Worm (Caenorhabditis elegans) whole organism, L1 larva: Measurements from ENCODE around the gene pcp-2.

Experiments
- C34B4.2 ChIP-seq: sonication (generic microtip); optimal IDR thresholded peaks from 2 replicates; lab custom pipeline; 2017; ENCODE audit warnings: mild to moderate bottlenecking, missing genetic modification characterization, missing compliant biosample characterization
- aly-2 ChIP-seq: fragments of 150-350 bp; optimal IDR thresholded peaks from 2 replicates; lab custom pipeline; 2014; ENCODE audit warnings: missing biosample characterization, missing genetic modification characterization
- ceh-63 ChIP-seq: fragments of 200-800 bp; sonication (Bioruptor generic); optimal IDR thresholded peaks from 2 replicates; lab custom pipeline; 2018; ENCODE audit warnings: mild to moderate bottlenecking, missing genetic modification characterization, missing compliant biosample characterization
- ceh-88 ChIP-seq: fragments of 200-800 bp; sonication (Bioruptor generic); IDR thresholded peaks from 2 replicates; pipeline ENCODE4 v1.3.6; 2022; ENCODE audit warnings: missing genetic modification characterization, missing compliant biosample characterization
- efl-1 ChIP-seq, 4 experiments: fragments of 150-350 bp; optimal IDR thresholded peaks in 3 of 4; peaks in 1 of 4; 1 replicate in 1 of 4; 2 replicates in 3 of 4; lab custom pipeline; 2014; ENCODE audit warnings: missing biosample characterization in 2 of 4, missing genetic modification characterization in 2 of 4, missing genetic modification reagents in 2 of 4
- egl-13 ChIP-seq: sonication (generic microtip); optimal IDR thresholded peaks from 2 replicates; lab custom pipeline; 2016; ENCODE audit warnings: missing genotype, missing genetic modification reagents, missing genetic modification characterization, missing compliant biosample characterization
- elt-2 ChIP-seq: sonication (generic microtip); optimal IDR thresholded peaks from 2 replicates; lab custom pipeline; 2016; ENCODE audit warnings: missing genetic modification characterization, mild to moderate bottlenecking, inconsistent platforms, missing compliant biosample characterization, missing genetic modification reagents
- elt-3 ChIP-seq, 6 experiments: fragments of 150-350 bp in 1 of 6; sonication (generic microtip); optimal IDR thresholded peaks; 2 replicates each; lab custom pipeline; 2017 to 2018; ENCODE audit warnings: missing biosample characterization in 6 of 6, missing genetic modification characterization in 6 of 6, inconsistent platforms in 1 of 6
- ets-5 ChIP-seq: fragments of 200-800 bp; sonication (Bioruptor generic); IDR thresholded peaks from 2 replicates; pipeline ENCODE4 v1.3.6; 2022; ENCODE audit warnings: missing genetic modification characterization, missing compliant biosample characterization
- fos-1 ChIP-seq: fragments of 150-350 bp; optimal IDR thresholded peaks from 2 replicates; lab custom pipeline; 2014; ENCODE audit warnings: missing biosample characterization, missing genetic modification characterization
- hlh-4 ChIP-seq: sonication (generic microtip); optimal IDR thresholded peaks from 2 replicates; lab custom pipeline; 2016; ENCODE audit warnings: mild to moderate bottlenecking, missing genetic modification characterization, missing compliant biosample characterization
- hpl-2 ChIP-seq: fragments of 150-350 bp; optimal IDR thresholded peaks from 2 replicates; lab custom pipeline; 2014; ENCODE audit warnings: missing biosample characterization, missing genetic modification reagents, missing genetic modification characterization
- isw-1 ChIP-seq: fragments of 200-800 bp; sonication (Bioruptor generic); IDR thresholded peaks from 2 replicates; pipeline ENCODE4 v1.3.6; 2022; ENCODE audit warnings: missing genetic modification characterization, missing compliant biosample characterization
- lin-35 ChIP-seq, 2 experiments: fragments of 150-350 bp; optimal IDR thresholded peaks; 2 replicates each; lab custom pipeline; 2014; ENCODE audit warnings: missing biosample characterization in 2 of 2, missing genetic modification characterization in 2 of 2, missing genetic modification reagents in 2 of 2
- lsy-2 ChIP-seq, 2 experiments: fragments of 150-350 bp; optimal IDR thresholded peaks; 2 replicates each; lab custom pipeline; 2014; ENCODE audit warnings: missing biosample characterization in 2 of 2, missing genetic modification characterization in 2 of 2
- mdl-1 ChIP-seq, 2 experiments: fragments of 150-350 bp; optimal IDR thresholded peaks; 2 replicates each; lab custom pipeline; 2014 to 2017; ENCODE audit warnings: missing biosample characterization in 2 of 2, missing genetic modification characterization in 2 of 2, inconsistent platforms in 1 of 2
- mef-2 ChIP-seq: fragments of 150-350 bp; optimal IDR thresholded peaks from 2 replicates; lab custom pipeline; 2014; ENCODE audit warnings: missing biosample characterization, missing genetic modification characterization
- mep-1 ChIP-seq: fragments of 150-350 bp; optimal IDR thresholded peaks from 2 replicates; lab custom pipeline; 2014; ENCODE audit warnings: missing biosample characterization, missing genetic modification characterization
- nhr-12 ChIP-seq: sonication (generic microtip); optimal IDR thresholded peaks from 2 replicates; lab custom pipeline; 2017; ENCODE audit warnings: missing biosample characterization, missing genetic modification characterization
- nhr-237 ChIP-seq: fragments of 150-350 bp; optimal IDR thresholded peaks from 2 replicates; lab custom pipeline; 2014; ENCODE audit warnings: missing biosample characterization, missing genetic modification characterization
- nhr-28 ChIP-seq: fragments of 150-350 bp; optimal IDR thresholded peaks from 2 replicates; lab custom pipeline; 2014; ENCODE audit warnings: missing biosample characterization, missing genetic modification characterization
- nhr-47 ChIP-seq: sonication (generic microtip); optimal IDR thresholded peaks from 2 replicates; lab custom pipeline; 2016; ENCODE audit warnings: mild to moderate bottlenecking, missing genetic modification characterization, moderate library complexity, missing compliant biosample characterization
- nhr-71 ChIP-seq: sonication (generic microtip); optimal IDR thresholded peaks from 2 replicates; lab custom pipeline; 2016; ENCODE audit warnings: mild to moderate bottlenecking, missing genetic modification characterization, moderate library complexity, missing compliant biosample characterization
- nhr-77 ChIP-seq: fragments of 150-350 bp; optimal IDR thresholded peaks from 2 replicates; lab custom pipeline; 2014; ENCODE audit warnings: missing biosample characterization, missing genetic modification characterization
- nhr-84 ChIP-seq: sonication (generic microtip); optimal IDR thresholded peaks from 2 replicates; lab custom pipeline; 2017; ENCODE audit warnings: missing biosample characterization, missing genetic modification characterization
- pag-3 ChIP-seq: sonication (generic microtip); optimal IDR thresholded peaks from 2 replicates; lab custom pipeline; 2017; ENCODE audit warnings: missing genetic modification characterization, mild to moderate bottlenecking, missing compliant biosample characterization, antibody characterized with exemption, borderline replicate concordance; ENCODE audit not compliant: insufficient read depth
- pqm-1 ChIP-seq: sonication (generic microtip); optimal IDR thresholded peaks from 3 replicates; lab custom pipeline; 2017; ENCODE audit warnings: missing biosample characterization, missing genetic modification characterization
- snpc-4 ChIP-seq: fragments of 150-350 bp; optimal IDR thresholded peaks from 2 replicates; lab custom pipeline; 2014; ENCODE audit warnings: missing biosample characterization, missing genetic modification characterization
- snu-23 ChIP-seq: sonication (generic microtip); optimal IDR thresholded peaks from 2 replicates; lab custom pipeline; 2016; ENCODE audit warnings: missing genetic modification characterization, missing compliant biosample characterization
- sox-4 ChIP-seq: sonication (generic microtip); optimal IDR thresholded peaks from 2 replicates; lab custom pipeline; 2016; ENCODE audit warnings: missing genetic modification characterization, missing compliant biosample characterization
- sptf-1 ChIP-seq: fragments of 150-350 bp; optimal IDR thresholded peaks from 2 replicates; lab custom pipeline; 2014; ENCODE audit warnings: missing biosample characterization, missing genetic modification characterization
- tbx-2 ChIP-seq: sonication (generic microtip); optimal IDR thresholded peaks from 2 replicates; lab custom pipeline; 2016; ENCODE audit warnings: missing genetic modification characterization, missing compliant biosample characterization
- xbp-1 ChIP-seq: sonication (generic microtip); optimal IDR thresholded peaks from 2 replicates; lab custom pipeline; 2016; ENCODE audit warnings: missing genetic modification characterization, missing compliant biosample characterization
- ztf-11 ChIP-seq, 2 experiments: sonication (generic microtip); optimal IDR thresholded peaks; 2 replicates each; lab custom pipeline; 2016 to 2017; ENCODE audit warnings: missing genetic modification characterization in 2 of 2, missing biosample characterization in 1 of 2, missing compliant biosample characterization in 1 of 2
- ztf-4 ChIP-seq: fragments of 150-350 bp; optimal IDR thresholded peaks from 2 replicates; lab custom pipeline; 2014; ENCODE audit warnings: missing biosample characterization, missing genetic modification characterization

pcp-2 gene

DNA sequence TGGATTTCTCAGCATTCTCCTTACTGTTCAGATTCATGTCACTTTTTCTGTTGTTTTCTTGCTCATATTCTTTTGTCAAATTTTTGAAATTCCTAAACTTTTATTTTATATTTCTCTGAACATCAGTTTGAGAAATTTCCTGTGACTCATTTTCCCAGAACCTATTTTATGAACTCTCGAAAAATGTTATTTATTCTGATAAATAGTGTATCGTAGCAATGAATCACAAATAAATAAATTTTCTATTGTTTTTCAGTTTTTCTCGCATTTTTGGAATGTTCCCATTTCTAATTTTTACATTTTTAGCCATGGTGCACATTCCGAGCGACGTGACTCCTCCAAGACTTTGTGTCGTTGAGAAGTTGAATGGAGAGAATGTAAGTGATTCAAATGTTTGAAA is 46.1 kb downstream of the pcp-2 start, which contains the start of gene nrfl-1:
Gene nrfl-1 (plus strand): TSS at position 301 of the 400 bp plus-strand sequence.
- no peak for TF ChIP-seq ztf-4 (tag; lab: Kevin White, UChicago)
- no peak for TF ChIP-seq snpc-4 (tag; lab: Kevin White, UChicago)
- TF ChIP-seq egl-13 (tag; lab: Kevin White, UChicago) = no peak
- TF ChIP-seq pqm-1 (tag; lab: Kevin White, UChicago) = no peak
- TF ChIP-seq nhr-77 (tag; lab: Kevin White, UChicago) = no peak
- TF ChIP-seq ztf-11 (tag; optimal IDR thresholded peaks at IDR 0.05; lab: Kevin White, UChicago) = no peak
- TF ChIP-seq nhr-237 = no peak
- TF ChIP-seq mdl-1 (tag; optimal IDR thresholded peaks at IDR 0.05; lab: Kevin White, UChicago) = no peak
- TF ChIP-seq sptf-1 (tag; lab: Kevin White, UChicago) = no peak
- TF ChIP-seq nhr-47 (tag; lab: Kevin White, UChicago) = no peak
- TF ChIP-seq hpl-2 = no peak
- no peak for TF ChIP-seq elt-3 (tag; optimal IDR thresholded peaks at IDR 0.05; lab: Kevin White, UChicago)

DNA sequence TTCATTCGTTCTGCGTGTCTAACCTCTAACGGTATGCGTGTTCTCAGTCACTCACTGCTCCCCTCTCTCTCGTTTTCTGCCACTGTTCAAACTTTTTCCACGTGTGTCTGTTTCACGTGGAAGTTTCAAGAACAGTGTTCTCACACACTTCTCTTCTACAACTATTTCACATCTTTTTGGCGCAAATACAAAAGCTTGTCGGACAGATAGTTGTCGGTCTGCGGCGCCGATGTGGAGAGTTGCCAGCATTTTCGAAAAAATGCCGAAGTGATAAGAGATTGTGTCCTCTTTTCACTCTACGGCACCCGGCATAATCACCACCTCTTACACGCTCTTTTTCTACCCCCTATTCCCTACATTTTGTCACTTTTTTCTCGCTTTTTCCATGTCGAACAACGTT is 46.6 kb downstream of the pcp-2 start:
- TF ChIP-seq elt-2 (tag; lab: Kevin White, UChicago) (peak; percentile 41), nhr-12 (no peak), efl-1 (optimal IDR thresholded peaks at IDR 0.05; lab: Kevin White, UChicago) (no peak), efl-1 (GFP tag; optimal IDR thresholded peaks at IDR 0.05 in 1 of 2; lab: Kevin White, UChicago) (peak in 1 of 2 experiments; percentile 42)

DNA sequence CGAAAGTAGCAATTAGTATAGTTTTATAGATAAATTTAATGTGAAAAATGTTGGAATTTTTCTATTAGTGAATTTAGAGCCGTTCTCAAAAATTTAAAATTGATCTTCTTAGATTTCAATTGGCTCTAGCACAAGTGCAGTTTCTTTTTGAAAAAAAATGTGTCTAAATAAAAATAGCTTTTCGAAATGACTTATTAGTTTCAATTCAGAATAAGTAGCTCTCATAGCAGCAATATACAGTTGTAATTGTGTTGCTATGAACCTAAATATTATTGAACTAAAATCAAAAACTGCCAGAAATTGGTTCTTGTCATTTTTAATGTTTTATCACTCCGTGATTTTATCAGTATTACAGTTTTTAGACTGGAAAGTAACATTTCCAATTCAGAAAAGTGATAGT is 47.2 kb downstream of the pcp-2 start:
- TF ChIP-seq lsy-2 (tag; optimal IDR thresholded peaks at IDR 0.05; lab: Kevin White, UChicago) (no peak), aly-2 (tag; lab: Kevin White, UChicago) (no peak), ceh-88 (no peak), tbx-2 (tag; lab: Kevin White, UChicago) (no peak), ets-5 (no peak), nhr-28 (no peak)

DNA sequence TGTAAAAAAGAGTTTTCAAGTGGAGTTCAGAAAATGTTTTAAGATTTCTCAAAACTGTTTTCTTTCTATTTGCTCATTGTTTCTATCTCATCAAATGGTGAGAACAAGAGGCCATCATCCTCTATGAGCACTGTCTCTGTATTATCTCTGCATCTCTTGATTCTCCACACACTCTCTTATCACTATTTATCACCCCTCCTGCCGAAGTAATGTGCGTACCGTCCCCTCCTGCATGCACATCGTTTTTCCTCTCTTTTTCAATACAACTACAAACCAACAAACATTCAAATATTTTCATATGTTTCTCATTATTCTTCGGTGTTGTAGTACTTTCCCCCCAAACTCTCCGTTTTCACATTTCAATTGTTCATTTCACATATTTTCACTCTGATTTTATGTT is 48.5 kb downstream of the pcp-2 start:
- TF ChIP-seq aly-2 (tag; lab: Kevin White, UChicago) = no peak
- no peak for TF ChIP-seq xbp-1 (tag; lab: Kevin White, UChicago)
- no peak for TF ChIP-seq nhr-71 (tag; lab: Kevin White, UChicago)
- no peak for TF ChIP-seq hlh-4 (tag; lab: Kevin White, UChicago)
- no peak for TF ChIP-seq lin-35 (GFP tag; optimal IDR thresholded peaks at IDR 0.05; lab: Kevin White, UChicago)
- peak; percentile 46 for TF ChIP-seq elt-2 (tag; lab: Kevin White, UChicago)
- TF ChIP-seq mep-1 = no peak
- TF ChIP-seq snu-23 (GFP tag; lab: Kevin White, UChicago) = no peak
- TF ChIP-seq pqm-1 (tag; lab: Kevin White, UChicago) = no peak
- TF ChIP-seq C34B4.2 (tag; lab: Kevin White, UChicago) = no peak
- TF ChIP-seq efl-1 (optimal IDR thresholded peaks at IDR 0.05; lab: Kevin White, UChicago) = no peak
- TF ChIP-seq efl-1 (GFP tag; optimal IDR thresholded peaks at IDR 0.05 in 1 of 2; lab: Kevin White, UChicago) = peak in 1 of 2 experiments; percentile 46

DNA sequence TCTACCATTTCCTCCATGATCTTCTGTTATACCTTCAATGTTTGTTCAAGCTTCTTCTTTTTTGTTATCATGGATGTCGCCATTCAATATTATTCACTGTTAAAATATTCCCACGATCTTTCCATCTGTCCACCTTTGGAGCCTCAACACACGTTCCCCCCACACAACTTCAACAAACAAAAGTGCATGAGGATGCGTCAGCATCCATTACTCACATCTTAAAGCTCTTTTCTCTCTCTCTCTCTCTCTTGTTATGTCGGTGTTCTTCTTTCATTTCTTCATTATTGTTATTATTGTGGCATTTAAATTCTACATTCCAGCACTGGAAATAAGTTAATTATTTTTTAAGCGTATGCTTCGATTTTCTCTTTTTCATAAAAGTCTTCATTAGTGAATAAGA is 50.8 kb downstream of the pcp-2 start:
- TF ChIP-seq aly-2 (tag; lab: Kevin White, UChicago) (no peak), fos-1 (tag; lab: Kevin White, UChicago) (no peak), C34B4.2 (tag; lab: Kevin White, UChicago) (no peak), mef-2 (tag; lab: Kevin White, UChicago) (no peak), pag-3 (no peak), isw-1 (GFP tag; lab: Robert Waterston, UW) (no peak), nhr-84 (tag; lab: Kevin White, UChicago) (no peak), nhr-77 (tag; lab: Kevin White, UChicago) (no peak), ceh-63 (GFP tag; lab: Kevin White, UChicago) (no peak), sox-4 (tag; lab: Kevin White, UChicago) (no peak)
- TF ChIP-seq, all 84 proteins: peak for 0
